Fruit fly (Drosophila melanogaster): ENCODE measurements around the gene CG32262.
A peak's percentile ranks its signal among the peaks of the same experiment; 100 is the strongest.

The CG32262 gene

dm6 chr3L:3770823-3771222, 39.2 kb downstream of the CG32262 start (continued):
- TF ChIP-seq CG3032 (tag; optimal IDR thresholded peaks at IDR 0.05) (no peak), acj6 (GFP tag; optimal IDR thresholded peaks at IDR 0.05) (peak; percentile 34), CG10631 (GFP tag; optimal IDR thresholded peaks at IDR 0.05) (no peak), CG8119 (GFP tag; IDR thresholded peaks at IDR 0.05) (no peak), Sox15 (GFP tag; optimal IDR thresholded peaks at IDR 0.05) (no peak), Lpt (GFP tag; optimal IDR thresholded peaks at IDR 0.05) (no peak), Ets21C (GFP tag; optimal IDR thresholded peaks at IDR 0.05) (peak; percentile 8), ss (GFP tag; optimal IDR thresholded peaks at IDR 0.05) (no peak), OdsH (GFP tag; optimal IDR thresholded peaks at IDR 0.05) (peak; percentile 18), CG1621 (tag; optimal IDR thresholded peaks at IDR 0.05) (no peak), Hr39 (GFP tag; optimal IDR thresholded peaks at IDR 0.05) (peak; percentile 53), achi (GFP tag; optimal IDR thresholded peaks at IDR 0.05) (peak; percentile 24), CG8632 (GFP tag; optimal IDR thresholded peaks at IDR 0.05) (peak; percentile 14), CG6792 (GFP tag; optimal IDR thresholded peaks at IDR 0.05) (no peak), fd59A (GFP tag; optimal IDR thresholded peaks at IDR 0.05) (no peak), Eip78C (GFP tag) (peak; percentile 76), CG10669 (GFP tag; optimal IDR thresholded peaks at IDR 0.05) (no peak), Ets96B (tag; optimal IDR thresholded peaks at IDR 0.05) (no peak), fd85E (GFP tag; optimal IDR thresholded peaks at IDR 0.05) (no peak), CG6163 (GFP tag; IDR thresholded peaks at IDR 0.05) (peak; percentile 40; the same call in 1 of the 3 replicates), pdm3 (GFP tag; optimal IDR thresholded peaks at IDR 0.05) (peak; percentile 44), CG7368 (GFP tag; optimal IDR thresholded peaks at IDR 0.05) (no peak), esn (GFP tag; optimal IDR thresholded peaks at IDR 0.05) (peak; percentile 45), CG6808 (GFP tag; optimal IDR thresholded peaks at IDR 0.05) (no peak), CG8319 (GFP tag; optimal IDR thresholded peaks at IDR 0.05) (no peak), CG31627 (GFP tag; optimal IDR thresholded peaks at IDR 0.05) (peak; percentile 58), Eip93F (GFP tag; optimal IDR thresholded peaks at IDR 0.05) (no peak), Sox14 (GFP tag; optimal IDR thresholded peaks at IDR 0.05) (peak; percentile 58), CG9139 (GFP tag; optimal IDR thresholded peaks at IDR 0.05) (no peak), Hr38 (GFP tag; optimal IDR thresholded peaks at IDR 0.05) (no peak)

- TF ChIP-seq CG16779 (tag; optimal IDR thresholded peaks at IDR 0.05) (no peak), Sox102F (GFP tag; optimal IDR thresholded peaks at IDR 0.05) (no peak), Sox15 (GFP tag; optimal IDR thresholded peaks at IDR 0.05) (no peak), Eip75B (GFP tag; optimal IDR thresholded peaks at IDR 0.05) (no peak), Lpt (GFP tag; optimal IDR thresholded peaks at IDR 0.05) (no peak), Hr4 (GFP tag; optimal IDR thresholded peaks at IDR 0.05) (no peak), esn (GFP tag; optimal IDR thresholded peaks at IDR 0.05) (no peak), Sox14 (GFP tag; optimal IDR thresholded peaks at IDR 0.05) (no peak), CG11294 (GFP tag; IDR thresholded peaks at IDR 0.05) (no peak), OdsH (GFP tag; optimal IDR thresholded peaks at IDR 0.05) (no peak), salr (GFP tag; optimal IDR thresholded peaks at IDR 0.05) (no peak), CG34406 (GFP tag; optimal IDR thresholded peaks at IDR 0.05) (no peak), CG6854 (GFP tag; optimal IDR thresholded peaks at IDR 0.05) (no peak), fd59A (GFP tag; optimal IDR thresholded peaks at IDR 0.05) (no peak)
These were observed 40.8 kb downstream of the CG32262 start for dm6 chr3L:3769157-3769556.

dm6 chr3L:3767825-3768224, 42.2 kb downstream of the CG32262 start:
- TF ChIP-seq Ets96B (tag; optimal IDR thresholded peaks at IDR 0.05) (no peak), topi (GFP tag; optimal IDR thresholded peaks at IDR 0.05) (no peak), spab (GFP tag; optimal IDR thresholded peaks at IDR 0.05) (no peak), dac (GFP tag; optimal IDR thresholded peaks at IDR 0.05) (peak; percentile 36), CG7368 (GFP tag; optimal IDR thresholded peaks at IDR 0.05) (no peak), CG6808 (GFP tag; optimal IDR thresholded peaks at IDR 0.05) (no peak), CG32006 (GFP tag; optimal IDR thresholded peaks at IDR 0.05) (peak; percentile 5), Sox102F (GFP tag; optimal IDR thresholded peaks at IDR 0.05) (peak; percentile 49), achi (GFP tag; optimal IDR thresholded peaks at IDR 0.05) (no peak), net (GFP tag; optimal IDR thresholded peaks at IDR 0.05) (no peak), ss (GFP tag; optimal IDR thresholded peaks at IDR 0.05) (peak in 1 of 2 experiments; percentile 11), acj6 (GFP tag; optimal IDR thresholded peaks at IDR 0.05) (peak; percentile 18), pdm3 (GFP tag; optimal IDR thresholded peaks at IDR 0.05) (peak; percentile 56), fd85E (GFP tag; optimal IDR thresholded peaks at IDR 0.05) (no peak), CG6163 (GFP tag; IDR thresholded peaks at IDR 0.05) (peak; percentile 35; the same call in 1 of the 3 replicates), CG16779 (tag; optimal IDR thresholded peaks at IDR 0.05) (no peak), CG4318 (GFP tag; optimal IDR thresholded peaks at IDR 0.05) (no peak), cyc (GFP tag; optimal IDR thresholded peaks at IDR 0.05) (peak; percentile 25), salr (GFP tag; optimal IDR thresholded peaks at IDR 0.05) (no peak), Smox (GFP tag; optimal IDR thresholded peaks at IDR 0.05) (peak; percentile 33), fkh (GFP tag; optimal IDR thresholded peaks at IDR 0.05) (no peak), CG11902 (GFP tag; optimal IDR thresholded peaks at IDR 0.05) (no peak), CG10669 (GFP tag; optimal IDR thresholded peaks at IDR 0.05) (no peak), Eip93F (GFP tag; optimal IDR thresholded peaks at IDR 0.05) (no peak)

Measured in whole organism, prepupa.